Worm (Caenorhabditis elegans) whole organism, L4 larva: ENCODE data around the gene clec-127.

Experiments used
- aha-1 ChIP-seq: fragments of 150-350 bp; peaks from one replicate; lab custom pipeline; 2014; ENCODE audit warnings: missing biosample characterization, missing genetic modification characterization
- egl-27 ChIP-seq: sonication (generic microtip); optimal IDR thresholded peaks from 3 replicates; lab custom pipeline; 2017; ENCODE audit warnings: missing biosample characterization, missing genetic modification reagents, missing genetic modification characterization
- rbr-2 ChIP-seq: sonication (generic microtip); optimal IDR thresholded peaks from 2 replicates; lab custom pipeline; 2016; ENCODE audit warnings: missing genotype, missing genetic modification characterization, missing compliant biosample characterization

DNA sequence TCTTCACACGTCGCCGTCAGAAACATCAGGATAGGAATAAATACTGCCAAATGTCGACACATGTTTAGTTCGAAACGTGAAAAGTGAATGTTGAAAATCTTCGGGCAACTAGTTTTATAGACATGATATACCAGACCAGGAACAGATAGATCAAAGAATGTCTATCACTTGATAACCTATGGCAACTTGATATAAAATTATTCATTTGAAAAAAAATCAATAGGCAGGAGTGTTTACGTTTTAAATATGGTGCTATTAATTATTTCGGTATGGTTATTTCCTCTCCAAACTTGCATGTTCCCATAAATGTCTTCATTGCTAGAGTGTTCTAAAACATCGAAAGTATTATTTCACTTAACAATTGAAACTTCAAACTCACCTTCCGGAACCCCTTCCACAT lies 7.5 kb downstream of the clec-127 start, which contains the start of gene W10G11.2:
- TF ChIP-seq rbr-2 (tag; lab: Kevin White, UChicago), result no peak
- TF ChIP-seq egl-27 (tag; lab: Kevin White, UChicago), result no peak
- no peak for TF ChIP-seq aha-1 (tag; lab: Kevin White, UChicago)
